Worm (Caenorhabditis elegans) whole organism, L4 larva: ENCODE data around the gene W08E12.5.

Experiments used
- D1046.2 ChIP-seq: fragments of 200-800 bp; sonication (Bioruptor generic); IDR thresholded peaks from 2 replicates; pipeline ENCODE4 v1.3.6; 2022; ENCODE audit warnings: missing genetic modification characterization, missing compliant biosample characterization
- ama-1 ChIP-seq: fragments of 150-350 bp; optimal IDR thresholded peaks from 2 replicates; lab custom pipeline; 2014; ENCODE audit warnings: inconsistent platforms, mixed read lengths
- ceh-82 ChIP-seq: sonication (generic microtip); optimal IDR thresholded peaks from 2 replicates; lab custom pipeline; 2017; ENCODE audit warnings: missing biosample characterization, missing genetic modification characterization
- ces-1 ChIP-seq: fragments of 150-350 bp; sonication (generic microtip); optimal IDR thresholded peaks from 4 replicates; lab custom pipeline; 2014; ENCODE audit warnings: missing biosample characterization, missing genetic modification reagents, missing genetic modification characterization
- daf-16 ChIP-seq, 3 experiments: sonication (generic microtip); optimal IDR thresholded peaks; 2 replicates each; lab custom pipeline; 2016 to 2017; ENCODE audit warnings: missing genetic modification characterization in 3 of 3, missing genetic modification reagents in 3 of 3, mild to moderate bottlenecking in 2 of 3, missing compliant biosample characterization in 2 of 3, missing biosample characterization in 1 of 3, moderate library complexity in 1 of 3
- dpl-1 ChIP-seq: fragments of 150-350 bp; optimal IDR thresholded peaks from 2 replicates; lab custom pipeline; 2014; ENCODE audit warnings: missing biosample characterization, missing genetic modification reagents, missing genetic modification characterization
- dve-1 ChIP-seq: sonication (generic microtip); optimal IDR thresholded peaks from 2 replicates; lab custom pipeline; 2017; ENCODE audit warnings: antibody characterized with exemption, mild to moderate bottlenecking, missing genetic modification characterization, missing compliant biosample characterization; ENCODE audit not compliant: insufficient read depth
- egl-27 ChIP-seq: sonication (generic microtip); optimal IDR thresholded peaks from 3 replicates; lab custom pipeline; 2017; ENCODE audit warnings: missing biosample characterization, missing genetic modification reagents, missing genetic modification characterization
- fkh-10 ChIP-seq: fragments of 150-350 bp; optimal IDR thresholded peaks from 2 replicates; lab custom pipeline; 2014; ENCODE audit warnings: missing biosample characterization, missing genetic modification reagents, missing genetic modification characterization
- lsy-2 ChIP-seq, 2 experiments: fragments of 150-350 bp in 1 of 2; sonication (generic microtip) in 1 of 2; optimal IDR thresholded peaks; 2 replicates each; lab custom pipeline; 2014 to 2017; ENCODE audit warnings: missing biosample characterization in 2 of 2, missing genetic modification characterization in 2 of 2
- nhr-11 ChIP-seq: fragments of 150-350 bp; optimal IDR thresholded peaks from 2 replicates; lab custom pipeline; 2014; ENCODE audit warnings: missing biosample characterization, missing genetic modification characterization
- unc-62 ChIP-seq, 3 experiments: fragments of 150-350 bp in 1 of 3; sonication (generic microtip); optimal IDR thresholded peaks in 2 of 3; peaks in 1 of 3; 1 replicate in 1 of 3; 2 replicates in 2 of 3; lab custom pipeline; 2014 to 2017; ENCODE audit warnings: missing biosample characterization in 3 of 3, missing genetic modification characterization in 3 of 3, missing genetic modification reagents in 3 of 3, missing genotype in 1 of 3
- ztf-11 ChIP-seq: fragments of 150-350 bp; optimal IDR thresholded peaks from 2 replicates; lab custom pipeline; 2014; ENCODE audit warnings: missing biosample characterization, missing genetic modification characterization

DNA sequence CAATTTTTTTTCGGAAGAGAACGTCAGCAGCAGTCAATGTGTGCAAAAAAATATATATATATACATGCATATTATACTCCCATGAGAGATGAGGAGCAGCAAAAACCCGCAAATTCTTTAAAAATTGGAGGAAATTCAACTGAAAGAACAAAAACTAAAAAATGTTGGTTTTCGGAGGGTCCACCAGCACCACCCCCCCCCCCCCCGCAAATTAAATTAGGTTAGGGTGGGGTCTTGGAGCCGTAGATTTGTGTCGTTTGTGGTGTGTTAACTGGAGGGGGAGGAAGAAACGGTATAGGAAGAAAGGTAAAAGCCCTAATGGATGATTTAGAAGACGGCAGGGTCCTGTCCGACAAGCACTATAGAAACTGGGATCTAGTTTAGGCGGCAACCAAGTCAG is 47.7 kb downstream of the W08E12.5 start:
- TF ChIP-seq ztf-11, result no peak
- TF ChIP-seq fkh-10 (GFP tag; lab: Kevin White, UChicago), result no peak
- no peak for TF ChIP-seq dve-1 (tag; lab: Kevin White, UChicago)
- no peak for TF ChIP-seq ama-1 (lab: Kevin White, UChicago)
- TF ChIP-seq egl-27 (tag; lab: Kevin White, UChicago), result no peak
- TF ChIP-seq daf-16 (GFP tag; optimal IDR thresholded peaks at IDR 0.05; lab: Kevin White, UChicago), result no peak
- no peak for TF ChIP-seq daf-16 (tag; optimal IDR thresholded peaks at IDR 0.05; lab: Kevin White, UChicago)
- no peak for TF ChIP-seq lsy-2 (tag; optimal IDR thresholded peaks at IDR 0.05; lab: Kevin White, UChicago)
- TF ChIP-seq D1046.2 (GFP tag; lab: Robert Waterston, UW), result no peak
- no peak for TF ChIP-seq unc-62 (GFP tag; optimal IDR thresholded peaks at IDR 0.05 in 1 of 2; lab: Kevin White, UChicago)
- TF ChIP-seq unc-62 (tag; optimal IDR thresholded peaks at IDR 0.05; lab: Kevin White, UChicago), result no peak
- TF ChIP-seq nhr-11 (tag; lab: Kevin White, UChicago), result no peak
- TF ChIP-seq ces-1, result no peak
- TF ChIP-seq dpl-1 (GFP tag; lab: Kevin White, UChicago), result no peak
- TF ChIP-seq ceh-82 (tag; lab: Kevin White, UChicago), result no peak
